Fruit fly (Drosophila melanogaster) S2 (cell line): ENCODE data around the gene RluA-1.

Source experiments
- CG8478 ChIP-seq: fragments of >200 bp; optimal IDR thresholded peaks from 2 replicates; lab custom pipeline; 2018
- CTCF ChIP-seq, 2 experiments: fragments of >200 bp; optimal IDR thresholded peaks; 2 replicates each; lab custom pipeline; 2018

Gene RluA-1

DNA sequence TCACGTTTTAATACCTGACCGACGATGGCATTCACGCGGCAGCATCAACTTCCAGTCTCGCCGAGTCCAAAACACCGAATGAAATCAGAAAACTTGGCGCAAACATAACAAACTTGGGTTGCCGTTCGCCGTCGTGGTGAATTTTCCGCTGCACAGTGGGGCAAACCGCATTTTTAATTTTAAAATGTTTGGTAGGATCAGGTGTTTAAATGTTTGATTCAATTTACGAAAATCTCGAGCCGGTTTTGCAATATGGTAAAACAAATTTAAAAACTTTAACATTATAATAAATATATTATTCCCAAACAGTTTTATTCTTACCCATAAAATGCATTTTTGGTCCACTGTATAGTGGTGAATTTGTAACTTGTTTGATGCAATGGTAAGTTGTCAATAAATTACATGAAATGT lies at the start of gene RluA-1:
TSS of gene RluA-1 (minus strand) at position 82 of the 411 bp plus-strand sequence.
- TF ChIP-seq CG8478 (lab: Kevin White, UChicago) (no peak), CTCF (optimal IDR thresholded peaks at IDR 0.05; lab: Kevin White, UChicago) (no peak)

- TF ChIP-seq CTCF (optimal IDR thresholded peaks at IDR 0.05; lab: Kevin White, UChicago) (no peak), CG8478 (lab: Kevin White, UChicago) (no peak)
Observed at dm6 chr2L:10522174-10522893, 48.2 kb upstream of the RluA-1 start.

dm6 chr2L:10519225-10519624 lies 45.1 kb upstream of the RluA-1 start:
- TF ChIP-seq CTCF (optimal IDR thresholded peaks at IDR 0.05; lab: Kevin White, UChicago), result no peak
- no peak for TF ChIP-seq CG8478 (lab: Kevin White, UChicago)

- no peak for TF ChIP-seq CG8478 (lab: Kevin White, UChicago)
- peak; percentile 13 to 15 for TF ChIP-seq CTCF (optimal IDR thresholded peaks at IDR 0.05; lab: Kevin White, UChicago)
Observed at dm6 chr2L:10517085-10517484, 42.9 kb upstream of the RluA-1 start, which contains the start of the genes Fatp1 and Lrr47. Gene Fatp1, minus strand, starts transcription at chr2L:10517218. Gene Lrr47, plus strand, starts transcription at chr2L:10517335.

DNA sequence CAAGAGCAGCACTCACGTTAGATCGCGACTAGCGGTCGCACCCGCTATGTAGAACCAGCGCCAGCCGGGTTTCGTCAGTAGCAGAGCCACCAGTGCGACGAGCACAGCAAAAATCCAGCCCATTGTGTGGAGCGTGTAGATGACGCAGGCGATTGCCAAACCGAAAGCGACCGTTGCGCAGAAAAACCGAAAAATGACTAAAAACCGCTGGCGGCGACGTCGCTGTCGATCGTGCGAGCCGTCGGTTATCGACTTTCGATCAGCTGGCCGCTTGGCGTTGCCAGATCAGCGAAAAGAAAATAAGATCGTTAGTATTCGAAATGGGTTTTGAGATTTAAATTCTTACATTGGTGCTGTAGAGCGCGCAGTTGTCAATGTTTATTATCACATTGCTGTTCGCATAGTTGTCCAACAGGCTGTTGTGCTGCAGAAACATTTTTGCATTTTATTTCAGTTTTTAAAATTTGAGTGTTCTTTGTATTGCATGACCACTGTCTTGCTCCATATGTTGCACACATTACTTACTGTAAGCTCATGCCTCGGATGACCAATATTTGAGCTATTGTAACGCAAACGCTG lies 42.4 kb upstream of the RluA-1 start:
- TF ChIP-seq CTCF (optimal IDR thresholded peaks at IDR 0.05; lab: Kevin White, UChicago) (no peak), CG8478 (lab: Kevin White, UChicago) (no peak)

DNA sequence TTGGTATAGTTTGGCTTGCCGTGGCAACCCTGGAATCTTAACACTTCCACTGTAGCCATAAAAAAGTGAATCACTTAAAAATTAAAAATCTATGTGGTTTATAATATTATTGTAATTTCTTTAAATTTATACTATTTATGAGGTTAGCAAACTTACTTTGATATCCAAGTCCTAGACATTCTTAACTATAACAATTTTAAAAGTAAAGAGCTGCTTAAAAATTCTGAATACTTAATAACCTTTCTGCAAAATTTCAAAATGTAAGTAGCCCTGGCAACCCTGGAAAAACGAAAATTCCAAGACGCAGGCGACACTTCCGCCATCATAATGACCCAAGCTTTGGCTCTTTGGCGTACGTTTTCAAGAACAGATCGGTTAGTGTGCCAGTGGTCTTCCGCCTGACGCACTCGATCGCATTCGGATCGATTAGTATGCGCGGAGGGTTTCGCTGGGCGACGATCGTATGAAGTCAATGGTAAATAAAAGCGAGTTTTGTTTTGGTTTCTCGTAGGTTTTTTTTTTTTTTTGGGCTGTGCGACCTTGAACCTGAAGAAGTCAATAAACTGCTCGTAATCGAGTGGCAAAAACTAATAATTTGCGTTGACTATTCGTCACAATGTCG lies 41.5 kb upstream of the RluA-1 start:
- no peak for TF ChIP-seq CG8478 (lab: Kevin White, UChicago)

dm6 chr2L:10514586-10515137 lies 40.5 kb upstream of the RluA-1 start:
- TF ChIP-seq CTCF (optimal IDR thresholded peaks at IDR 0.05; lab: Kevin White, UChicago) (no peak), CG8478 (lab: Kevin White, UChicago) (no peak)

DNA sequence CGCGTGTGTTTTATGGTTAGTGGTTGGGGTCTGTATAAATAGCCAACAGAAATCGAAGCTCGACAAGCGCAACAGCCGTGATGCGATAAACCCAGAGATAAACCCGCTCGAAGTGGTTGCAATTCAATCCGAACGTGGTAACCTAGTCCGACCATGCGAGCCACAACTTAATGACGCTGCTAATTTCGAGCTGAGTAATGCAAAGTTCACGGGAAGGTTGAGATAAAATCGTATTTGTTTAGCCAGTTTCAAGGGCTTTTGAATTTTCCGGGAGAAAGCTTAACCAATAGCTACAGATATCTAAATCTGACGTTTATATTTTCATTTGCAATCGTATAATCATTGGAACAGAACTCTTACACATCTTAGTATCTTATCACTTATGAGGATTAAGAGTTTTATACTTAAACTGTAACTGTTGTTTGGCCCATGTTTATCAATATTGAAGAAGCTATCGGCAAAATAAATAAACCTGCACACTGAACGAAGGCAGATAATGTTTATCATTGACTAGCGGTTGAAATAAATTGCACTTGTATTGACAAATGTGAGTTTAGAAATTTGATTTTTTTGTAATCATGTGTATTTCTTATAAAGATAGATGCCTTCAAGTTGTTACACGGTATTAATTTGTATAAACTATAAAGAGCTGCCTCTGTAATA lies 39.8 kb upstream of the RluA-1 start:
- no peak for TF ChIP-seq CG8478 (lab: Kevin White, UChicago)
- no peak for TF ChIP-seq CTCF (optimal IDR thresholded peaks at IDR 0.05; lab: Kevin White, UChicago)

DNA sequence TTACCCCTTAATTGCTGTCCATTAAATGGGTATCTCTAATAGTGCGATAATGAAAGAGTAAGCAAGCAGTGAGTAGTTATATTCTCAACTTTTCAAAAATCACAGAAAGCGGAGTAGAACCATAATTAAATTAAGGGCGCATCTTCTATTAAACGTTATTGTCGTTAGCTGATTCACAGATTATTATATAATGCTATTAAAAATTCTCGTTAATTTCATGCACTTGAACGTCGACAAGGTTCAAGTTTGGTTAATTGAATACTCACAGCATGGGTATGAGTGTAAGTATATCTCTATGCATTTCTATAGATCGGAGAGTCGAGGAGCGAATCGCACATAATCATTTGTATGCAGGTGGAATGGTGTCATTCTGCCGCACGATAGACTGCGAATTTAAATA lies 36.7 kb upstream of the RluA-1 start:
- TF ChIP-seq CTCF (optimal IDR thresholded peaks at IDR 0.05; lab: Kevin White, UChicago) (no peak), CG8478 (lab: Kevin White, UChicago) (no peak)

DNA sequence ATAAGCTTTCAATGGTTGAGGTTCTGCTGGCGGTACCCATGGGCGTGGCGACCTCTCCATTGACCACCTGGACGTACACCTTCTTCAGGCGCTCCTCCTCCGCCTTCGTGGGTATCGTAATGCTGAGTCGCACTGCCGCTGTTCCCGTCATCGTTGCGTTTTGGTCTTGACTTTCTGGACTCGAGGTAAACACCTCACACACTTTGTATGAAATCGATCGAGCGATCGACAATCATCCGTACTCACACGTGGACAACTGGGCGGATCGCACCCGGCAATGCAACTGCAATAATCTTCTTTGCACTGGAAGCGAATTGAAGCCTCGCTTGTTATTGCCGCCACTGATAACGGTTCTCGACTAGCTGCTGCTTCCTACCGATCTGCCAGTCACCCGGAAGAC lies 35.9 kb upstream of the RluA-1 start, which contains the start of gene CG7384:
TSS of gene CG7384 (minus strand) at position 366 of the 400 bp plus-strand sequence.
- TF ChIP-seq CG8478 (lab: Kevin White, UChicago), result no peak
- no peak for TF ChIP-seq CTCF (optimal IDR thresholded peaks at IDR 0.05; lab: Kevin White, UChicago)

DNA sequence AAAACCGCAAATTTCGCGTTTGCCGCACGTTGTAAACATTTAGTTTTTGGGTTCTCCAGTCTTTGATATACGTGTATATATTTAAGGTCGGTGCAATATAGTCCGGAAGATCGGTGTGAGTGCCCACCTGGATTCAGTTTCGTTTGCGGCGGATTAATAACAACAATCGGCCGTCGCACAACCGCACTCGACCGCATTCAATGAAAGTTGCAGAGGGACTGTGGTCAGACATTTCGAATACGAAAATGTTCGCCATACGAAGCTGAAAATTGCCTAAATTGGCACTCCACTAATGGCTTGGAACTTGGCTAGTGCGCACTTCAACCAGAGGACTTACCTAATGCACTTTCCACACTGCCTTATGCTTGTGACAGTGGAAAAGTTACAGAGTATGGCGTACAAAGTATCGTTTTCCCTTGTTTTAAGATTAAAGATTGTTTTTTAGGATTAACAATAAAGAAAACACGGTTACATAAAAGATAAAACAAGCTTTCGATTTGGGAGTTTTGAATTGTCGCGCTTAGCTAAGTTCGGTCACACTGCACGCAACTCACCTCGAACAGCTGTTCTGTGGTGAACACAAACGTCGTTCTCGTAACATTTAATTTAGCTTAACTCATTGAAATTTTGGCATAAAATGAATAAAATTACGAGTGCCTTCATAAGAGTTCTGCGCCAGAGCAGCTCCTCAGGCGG lies 32.6 kb upstream of the RluA-1 start, which contains the start of the genes Myo31DF and CG6094:
TSS of gene Myo31DF (minus strand) at position 223 of the 696 bp plus-strand sequence.
TSS of gene CG6094 (plus strand) at position 525 of the 696 bp plus-strand sequence.
- peak; percentile 36 to 60 for TF ChIP-seq CTCF (optimal IDR thresholded peaks at IDR 0.05; lab: Kevin White, UChicago)
- TF ChIP-seq CG8478 (lab: Kevin White, UChicago), result no peak

DNA sequence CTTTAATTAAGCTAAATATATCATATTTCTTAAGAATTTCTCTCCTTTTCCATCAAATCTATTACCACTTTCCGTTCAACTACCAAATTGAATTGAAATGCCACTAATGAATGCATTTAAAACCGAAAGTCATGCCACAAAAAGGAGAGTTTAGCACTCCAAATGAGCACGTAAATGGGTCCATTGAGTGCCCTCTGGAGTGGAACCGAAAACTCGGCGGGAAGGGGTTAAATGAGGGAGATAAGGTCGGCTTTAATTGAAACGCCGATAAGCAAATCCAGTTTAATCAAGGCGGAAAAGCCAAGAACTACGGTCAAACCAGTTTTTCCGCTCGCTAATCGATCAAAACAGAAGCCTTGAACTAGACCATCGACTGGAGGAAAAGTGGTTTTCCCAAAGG lies 31.2 kb upstream of the RluA-1 start:
- no peak for TF ChIP-seq CTCF (optimal IDR thresholded peaks at IDR 0.05; lab: Kevin White, UChicago)
- no peak for TF ChIP-seq CG8478 (lab: Kevin White, UChicago)

- no peak for TF ChIP-seq CTCF (optimal IDR thresholded peaks at IDR 0.05; lab: Kevin White, UChicago)
- no peak for TF ChIP-seq CG8478 (lab: Kevin White, UChicago)
Observed at dm6 chr2L:10504895-10505294, 30.7 kb upstream of the RluA-1 start.
